Worm (Caenorhabditis elegans) whole organism, L1 larva: ENCODE data around the gene ints-6.

Source experiments
- ceh-90 ChIP-seq: sonication (generic microtip); optimal IDR thresholded peaks from 2 replicates; lab custom pipeline; 2016; ENCODE audit warnings: missing genetic modification characterization, missing compliant biosample characterization
- fos-1 ChIP-seq: fragments of 150-350 bp; optimal IDR thresholded peaks from 2 replicates; lab custom pipeline; 2014; ENCODE audit warnings: missing biosample characterization, missing genetic modification characterization
- lin-13 ChIP-seq: fragments of 150-350 bp; optimal IDR thresholded peaks from 2 replicates; lab custom pipeline; 2014; ENCODE audit warnings: missing biosample characterization, missing genetic modification reagents, missing genetic modification characterization
- lin-39 ChIP-seq: fragments of 150-350 bp; optimal IDR thresholded peaks from 2 replicates; lab custom pipeline; 2014; ENCODE audit warnings: missing biosample characterization, missing genetic modification reagents, missing genetic modification characterization
- mdl-1 ChIP-seq, 2 experiments: fragments of 150-350 bp; optimal IDR thresholded peaks; 2 replicates each; lab custom pipeline; 2014 to 2017; ENCODE audit warnings: missing biosample characterization in 2 of 2, missing genetic modification characterization in 2 of 2, inconsistent platforms in 1 of 2

DNA sequence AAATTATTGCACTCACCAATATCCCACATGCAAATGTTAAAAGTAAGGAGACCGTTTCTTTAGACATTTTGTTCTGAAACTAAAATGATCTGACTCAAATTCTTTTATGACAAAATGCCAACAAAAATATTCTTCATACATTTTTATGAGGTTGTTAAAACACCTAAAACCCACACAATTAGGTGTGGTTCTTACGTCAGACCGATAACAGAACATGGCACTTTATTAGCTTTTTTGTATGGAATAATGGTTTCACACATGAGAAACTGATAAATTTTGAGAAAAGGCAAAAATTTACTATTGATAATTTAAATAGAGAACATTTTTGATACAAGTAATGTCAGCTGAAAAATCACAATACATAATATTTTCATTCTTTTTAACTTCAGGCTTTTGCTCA is 38.0 kb upstream of the ints-6 start, which contains the start of gene C49C8.5:
- no peak for TF ChIP-seq fos-1
- no peak for TF ChIP-seq lin-13 (GFP tag; lab: Kevin White, UChicago)
- TF ChIP-seq mdl-1 (tag; optimal IDR thresholded peaks at IDR 0.05; lab: Kevin White, UChicago) = no peak
- no peak for TF ChIP-seq ceh-90
- TF ChIP-seq lin-39 (tag; lab: Kevin White, UChicago) = no peak
